Worm (Caenorhabditis elegans) whole organism, L3 larva: Measurements from ENCODE around the gene nos-1.

Experiments
- ceh-9 ChIP-seq: sonication (generic microtip); optimal IDR thresholded peaks from 2 replicates; lab custom pipeline; 2018; ENCODE audit warnings: missing biosample characterization, missing genetic modification characterization
- nhr-237 ChIP-seq: fragments of 150-350 bp; optimal IDR thresholded peaks from 2 replicates; lab custom pipeline; 2014; ENCODE audit warnings: missing biosample characterization, missing genetic modification characterization

ce11 chrII:10945446-10945845 lies 7.5 kb downstream of the nos-1 start:
- TF ChIP-seq nhr-237 (tag; lab: Kevin White, UChicago) (no peak), ceh-9 (tag; lab: Kevin White, UChicago) (no peak)
